ENCODE assay signal across 5 worm cellular contexts in the genomic region with DNA sequence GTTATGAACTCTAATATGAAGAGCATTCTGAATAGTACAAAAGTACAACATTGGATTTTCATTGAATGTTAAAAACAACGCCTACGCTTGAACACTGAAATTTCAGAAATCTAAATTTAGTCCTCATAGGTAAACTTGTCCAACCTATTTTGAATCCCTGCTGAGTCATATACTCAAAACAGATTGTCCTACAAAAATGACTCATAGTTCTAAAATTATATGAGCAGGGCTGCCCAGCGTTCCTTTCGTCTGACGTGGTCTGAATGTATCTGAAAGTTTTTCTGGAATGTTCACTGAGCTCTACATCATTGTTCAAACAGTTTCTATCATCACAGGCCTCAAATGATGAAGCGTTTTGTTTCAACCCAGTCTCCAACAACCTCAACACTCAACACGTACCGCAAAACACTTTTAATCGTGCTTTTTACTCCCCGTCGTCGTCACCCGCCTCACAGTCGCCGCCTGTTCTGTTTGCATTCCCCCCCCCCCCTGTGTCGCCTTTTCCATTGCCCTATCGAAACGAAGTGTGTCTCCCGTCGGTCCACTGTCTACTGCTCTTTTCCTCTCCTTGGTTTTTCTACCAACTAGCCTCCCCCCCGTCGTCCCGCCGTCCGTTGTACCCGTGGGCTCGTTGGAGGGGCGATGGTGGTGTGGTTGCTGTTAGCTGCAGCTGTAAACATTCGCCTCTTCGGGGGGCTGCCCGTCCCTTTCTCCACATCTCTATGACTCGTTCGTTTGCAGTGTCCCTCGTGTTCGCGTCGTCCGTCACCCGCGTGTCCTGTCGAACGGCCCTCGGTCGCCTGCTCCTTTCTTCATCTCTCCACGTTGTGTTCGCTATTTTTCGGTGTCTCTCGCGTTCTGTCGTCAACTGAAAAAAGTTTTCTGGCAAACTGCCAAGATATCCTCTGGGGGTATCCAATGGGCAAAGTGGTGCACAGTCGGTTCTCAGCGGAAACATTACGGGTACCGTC.
TF ChIP-seq lines count a peak whose summit lies in the region.

No protein-coding gene starts in this region.

TF ChIP-seq in whole organism, L1 larva, 84 proteins besides CTCF, POLR2A, EP300 and RAD21 (continues in another document):
- TF ChIP-seq ceh-82 (tag; optimal IDR thresholded peaks at IDR 0.05; lab: Kevin White, UChicago) (peak in 1 of 3 experiments; percentile 20), ama-1 (optimal IDR thresholded peaks at IDR 0.05; lab: Kevin White, UChicago) (peak; percentile 66), unc-30 (tag; optimal IDR thresholded peaks at IDR 0.05; lab: Kevin White, UChicago) (no peak), zip-4 (GFP tag; optimal IDR thresholded peaks at IDR 0.05; lab: Kevin White, UChicago) (no peak), efl-1 (optimal IDR thresholded peaks at IDR 0.05; lab: Kevin White, UChicago) (peak in 1 of 2 experiments; percentile 17), efl-1 (GFP tag; optimal IDR thresholded peaks at IDR 0.05 in 1 of 2; lab: Kevin White, UChicago) (peak in 1 of 2 experiments; percentile 85), pax-3 (tag; optimal IDR thresholded peaks at IDR 0.05; lab: Kevin White, UChicago) (no peak), zag-1 (tag; optimal IDR thresholded peaks at IDR 0.05; lab: Kevin White, UChicago) (no peak), lin-15B (tag; optimal IDR thresholded peaks at IDR 0.05; lab: Kevin White, UChicago) (no peak), skn-1 (tag; optimal IDR thresholded peaks at IDR 0.05; lab: Kevin White, UChicago) (peak; percentile 5), unc-86 (tag; optimal IDR thresholded peaks at IDR 0.05; lab: Kevin White, UChicago) (no peak), nhr-90 (tag; optimal IDR thresholded peaks at IDR 0.05; lab: Kevin White, UChicago; ENCODE audit: poor library complexity) (peak; percentile 26), xbp-1 (tag; optimal IDR thresholded peaks at IDR 0.05; lab: Kevin White, UChicago) (no peak), ceh-90 (tag; optimal IDR thresholded peaks at IDR 0.05; lab: Kevin White, UChicago) (no peak), irx-1 (tag; optimal IDR thresholded peaks at IDR 0.05; lab: Kevin White, UChicago) (no peak), blmp-1 (tag; optimal IDR thresholded peaks at IDR 0.05; lab: Kevin White, UChicago) (no peak)

TF ChIP-seq in whole organism, L3 larva, 47 proteins besides CTCF, POLR2A, EP300 and RAD21 (continues in another document):
- TF ChIP-seq snpc-4 (tag; optimal IDR thresholded peaks at IDR 0.05; lab: Kevin White, UChicago) (peak; percentile 57), nhr-25 (tag; optimal IDR thresholded peaks at IDR 0.05; lab: Kevin White, UChicago) (peak; percentile 75), lin-39 (tag; optimal IDR thresholded peaks at IDR 0.05; lab: Kevin White, UChicago) (peak; percentile 90), nhr-23 (tag; optimal IDR thresholded peaks at IDR 0.05; lab: Kevin White, UChicago) (peak; percentile 20), nhr-28 (tag; optimal IDR thresholded peaks at IDR 0.05; lab: Kevin White, UChicago) (no peak), aly-2 (tag; optimal IDR thresholded peaks at IDR 0.05; lab: Kevin White, UChicago) (no peak), ceh-9 (tag; optimal IDR thresholded peaks at IDR 0.05; lab: Kevin White, UChicago) (no peak), ama-1 (optimal IDR thresholded peaks at IDR 0.05; lab: Kevin White, UChicago) (peak; percentile 94), pqm-1 (tag; optimal IDR thresholded peaks at IDR 0.05; lab: Kevin White, UChicago) (peak; percentile 32), nhr-43 (tag; optimal IDR thresholded peaks at IDR 0.05; lab: Kevin White, UChicago; ENCODE audit: poor library complexity, severe bottlenecking) (peak; percentile 53), tbx-2 (tag; optimal IDR thresholded peaks at IDR 0.05; lab: Kevin White, UChicago) (peak; percentile 2), fos-1 (tag; optimal IDR thresholded peaks at IDR 0.05; lab: Kevin White, UChicago) (no peak), jun-1 (tag; optimal IDR thresholded peaks at IDR 0.05; lab: Kevin White, UChicago) (peak; percentile 56), ZK546.5 (tag; optimal IDR thresholded peaks at IDR 0.05; lab: Kevin White, UChicago) (no peak), egl-27 (tag; optimal IDR thresholded peaks at IDR 0.05; lab: Kevin White, UChicago) (no peak), mdl-1 (tag; optimal IDR thresholded peaks at IDR 0.05; lab: Kevin White, UChicago) (peak; percentile 91)

TF ChIP-seq in whole organism, early embryonic, 17 proteins besides CTCF, POLR2A, EP300 and RAD21 (continues in another document):
- peak; percentile 11 for TF ChIP-seq ets-7 (tag; optimal IDR thresholded peaks at IDR 0.05; lab: Kevin White, UChicago)
- TF ChIP-seq flt-1 (GFP tag; IDR thresholded peaks at IDR 0.05; lab: Robert Waterston, UW): no peak
- 0 out of 2 replicates have a peak, but pooled peaks have one; percentile 6 for TF ChIP-seq tbx-37 (GFP tag; conservative IDR thresholded peaks at IDR 0.05; lab: Robert Waterston, UW)
- TF ChIP-seq tra-4 (tag; optimal IDR thresholded peaks at IDR 0.05; lab: Kevin White, UChicago): no peak
- peak; percentile 92 for TF ChIP-seq hmg-4 (GFP tag; optimal IDR thresholded peaks at IDR 0.05; lab: Kevin White, UChicago)
- TF ChIP-seq ceh-36 (tag; optimal IDR thresholded peaks at IDR 0.05; lab: Kevin White, UChicago): peak; percentile 3
- TF ChIP-seq F13C5.2 (tag; optimal IDR thresholded peaks at IDR 0.05; lab: Kevin White, UChicago): peak; percentile 41
- TF ChIP-seq sea-1 (GFP tag; conservative IDR thresholded peaks at IDR 0.05; lab: Robert Waterston, UW): 0 out of 2 replicates have a peak, but pooled peaks have one; percentile 49
- peak; percentile 50 for TF ChIP-seq aly-1 (tag; optimal IDR thresholded peaks at IDR 0.05; lab: Kevin White, UChicago)
- no peak for TF ChIP-seq hmbx-1 (tag; optimal IDR thresholded peaks at IDR 0.05; lab: Kevin White, UChicago)
- TF ChIP-seq ama-1 (optimal IDR thresholded peaks at IDR 0.05; lab: Kevin White, UChicago): no peak
- no peak for TF ChIP-seq hnd-1 (tag; optimal IDR thresholded peaks at IDR 0.05; lab: Kevin White, UChicago)
- TF ChIP-seq scrt-1 (GFP tag; IDR thresholded peaks at IDR 0.05; lab: Robert Waterston, UW): peak; percentile 55; the same call in 1 of the 2 replicates
- no peak for TF ChIP-seq tbx-11 (GFP tag; IDR thresholded peaks at IDR 0.05; lab: Robert Waterston, UW)
- TF ChIP-seq ceh-13 (GFP tag; optimal IDR thresholded peaks at IDR 0.05; lab: Kevin White, UChicago): no peak
- TF ChIP-seq B0310.2 (tag; optimal IDR thresholded peaks at IDR 0.05; lab: Kevin White, UChicago): no peak

TF ChIP-seq in whole organism, midembryonic, 9 proteins besides CTCF, POLR2A, EP300 and RAD21:
- no peak for TF ChIP-seq klf-2 (GFP tag; conservative IDR thresholded peaks at IDR 0.05; lab: Robert Waterston, UW)
- TF ChIP-seq ztf-23 (GFP tag; IDR thresholded peaks at IDR 0.05; lab: Robert Waterston, UW): peak; percentile 68
- peak; percentile 6 for TF ChIP-seq med-1 (GFP tag; optimal IDR thresholded peaks at IDR 0.05; lab: Kevin White, UChicago; ENCODE audit: insufficient read depth)
- no peak for TF ChIP-seq ref-1 (GFP tag; conservative IDR thresholded peaks at IDR 0.05; lab: Robert Waterston, UW)
- peak; percentile 5 for TF ChIP-seq cog-1 (tag; optimal IDR thresholded peaks at IDR 0.05; lab: Kevin White, UChicago)
- peak; percentile 51; the same call in 1 of the 2 replicates for TF ChIP-seq ztf-29 (GFP tag; IDR thresholded peaks at IDR 0.05; lab: Robert Waterston, UW)
- TF ChIP-seq T22C8.4 (GFP tag; IDR thresholded peaks at IDR 0.05; lab: Robert Waterston, UW): 0 out of 2 replicates have a peak, but pooled peaks have one; percentile 21
- no peak; the same call in none of the 2 replicates for TF ChIP-seq flt-1 (GFP tag; IDR thresholded peaks at IDR 0.05; lab: Robert Waterston, UW)
- 0 out of 2 replicates have a peak, but pooled peaks have one; percentile 53 for TF ChIP-seq tab-1 (GFP tag; IDR thresholded peaks at IDR 0.05; lab: Robert Waterston, UW)

TF ChIP-seq in whole organism, young adult, 124 proteins besides CTCF, POLR2A, EP300 and RAD21 (continues in another document):
- TF ChIP-seq unc-62 (GFP tag; optimal IDR thresholded peaks at IDR 0.05; lab: Kevin White, UChicago): no peak
- TF ChIP-seq ceh-91 (GFP tag; IDR thresholded peaks at IDR 0.05; lab: Robert Waterston, UW): no peak
- TF ChIP-seq tbp1 (GFP tag; optimal IDR thresholded peaks at IDR 0.05; lab: Kevin White, UChicago): peak; percentile 13
- TF ChIP-seq ets-4 (GFP tag; optimal IDR thresholded peaks at IDR 0.05; lab: Kevin White, UChicago): no peak
- peak; percentile 26 for TF ChIP-seq gei-17 (GFP tag; optimal IDR thresholded peaks at IDR 0.05; lab: Kevin White, UChicago)
- TF ChIP-seq lin-35 (GFP tag; optimal IDR thresholded peaks at IDR 0.05; lab: Kevin White, UChicago): peak in 1 of 3 experiments; percentile 23
- no peak for TF ChIP-seq akir-1 (GFP tag; optimal IDR thresholded peaks at IDR 0.05; lab: Kevin White, UChicago)
- TF ChIP-seq snpc-1.3 (tag; optimal IDR thresholded peaks at IDR 0.05; lab: Kevin White, UChicago; ENCODE audit: insufficient read depth): no peak
- 0 out of 2 replicates have a peak, but pooled peaks have one; percentile 28 for TF ChIP-seq Y95B8A.8 (GFP tag; IDR thresholded peaks at IDR 0.05; lab: Robert Waterston, UW)
- 0 out of 2 replicates have a peak, but pooled peaks have one; percentile 16 for TF ChIP-seq cebp-1 (GFP tag; IDR thresholded peaks at IDR 0.05; lab: Robert Waterston, UW)
- TF ChIP-seq cebp-1 (tag; optimal IDR thresholded peaks at IDR 0.05; lab: Kevin White, UChicago): peak; percentile 79
- TF ChIP-seq mxl-1 (tag; optimal IDR thresholded peaks at IDR 0.05; lab: Kevin White, UChicago): no peak
- TF ChIP-seq bed-1 (GFP tag; IDR thresholded peaks at IDR 0.05; lab: Robert Waterston, UW): no peak
- no peak for TF ChIP-seq F33H1.4 (GFP tag; IDR thresholded peaks at IDR 0.05; lab: Robert Waterston, UW)
- peak; percentile 45; the same call in 1 of the 2 replicates for TF ChIP-seq lir-1 (GFP tag; conservative IDR thresholded peaks at IDR 0.05; lab: Robert Waterston, UW)
- TF ChIP-seq C17E4.6 (GFP tag; IDR thresholded peaks at IDR 0.05; lab: Robert Waterston, UW): no peak
- peak; percentile 57; the same call in 1 of the 2 replicates for TF ChIP-seq K11D2.4 (GFP tag; IDR thresholded peaks at IDR 0.05; lab: Robert Waterston, UW)
- no peak for TF ChIP-seq Y79H2A.3 (GFP tag; conservative IDR thresholded peaks at IDR 0.05; lab: Robert Waterston, UW)
- peak; percentile 66 for TF ChIP-seq mcd-1 (GFP tag; IDR thresholded peaks at IDR 0.05; lab: Robert Waterston, UW)
- 0 out of 2 replicates have a peak, but pooled peaks have one; percentile 26 for TF ChIP-seq lin-26 (GFP tag; IDR thresholded peaks at IDR 0.05; lab: Robert Waterston, UW)
- TF ChIP-seq pbrm-1 (GFP tag; IDR thresholded peaks at IDR 0.05; lab: Robert Waterston, UW): peak; percentile 46; the same call in 1 of the 2 replicates
- TF ChIP-seq lsy-27 (tag; optimal IDR thresholded peaks at IDR 0.05; lab: Kevin White, UChicago; ENCODE audit: borderline replicate concordance, insufficient read depth): no peak
- TF ChIP-seq nhr-80 (tag; optimal IDR thresholded peaks at IDR 0.05; lab: Kevin White, UChicago): peak; percentile 92
- TF ChIP-seq T26A5.8 (tag; optimal IDR thresholded peaks at IDR 0.05; lab: Kevin White, UChicago): no peak
- no peak for TF ChIP-seq F55B11.4 (tag; optimal IDR thresholded peaks at IDR 0.05; lab: Kevin White, UChicago; ENCODE audit: borderline replicate concordance, insufficient read depth)
